Worm (Caenorhabditis elegans): Measurements from ENCODE around the gene acs-1.

ce11 chrV:6548309-6548708 lies 23.5 kb downstream of the acs-1 start:
- no peak for TF ChIP-seq ztf-23 (GFP tag; IDR thresholded peaks at IDR 0.05)
- TF ChIP-seq klf-2 (GFP tag; conservative IDR thresholded peaks at IDR 0.05), result no peak
